Fruit fly (Drosophila melanogaster): Measurements from ENCODE around the gene Cht2.

Cht2 gene

dm6 chr3L:1794943-1795696 lies 39.4 kb upstream of the Cht2 start, which contains the start of the genes alpha-Spec, dlt and Cdc37 (continued):
- TF ChIP-seq CG11762 (GFP tag; optimal IDR thresholded peaks at IDR 0.05; ENCODE audit: insufficient read depth), result no peak
- TF ChIP-seq CG6854 (GFP tag; optimal IDR thresholded peaks at IDR 0.05), result no peak
- no peak for TF ChIP-seq Sox102F (GFP tag; optimal IDR thresholded peaks at IDR 0.05)
- no peak for TF ChIP-seq svp (GFP tag)
- TF ChIP-seq topi (GFP tag; optimal IDR thresholded peaks at IDR 0.05), result no peak
- TF ChIP-seq CG7368 (GFP tag; optimal IDR thresholded peaks at IDR 0.05), result no peak
- TF ChIP-seq fd85E (GFP tag; optimal IDR thresholded peaks at IDR 0.05), result no peak
- TF ChIP-seq CG3919 (GFP tag; optimal IDR thresholded peaks at IDR 0.05), result no peak
- TF ChIP-seq Hr38 (GFP tag; optimal IDR thresholded peaks at IDR 0.05), result no peak
- TF ChIP-seq Ets96B (tag; optimal IDR thresholded peaks at IDR 0.05), result peak; percentile 61
- peak; percentile 49 for TF ChIP-seq dsx (GFP tag; optimal IDR thresholded peaks at IDR 0.05; ENCODE audit: poor library complexity, severe bottlenecking)
- no peak for TF ChIP-seq CG9139 (GFP tag; optimal IDR thresholded peaks at IDR 0.05)
- no peak for TF ChIP-seq CG10631 (GFP tag; optimal IDR thresholded peaks at IDR 0.05)
- TF ChIP-seq CG8632 (GFP tag; optimal IDR thresholded peaks at IDR 0.05), result no peak
- TF ChIP-seq Ets21C (GFP tag; optimal IDR thresholded peaks at IDR 0.05), result no peak
- TF ChIP-seq CG1621 (tag; optimal IDR thresholded peaks at IDR 0.05), result peak; percentile 42
- TF ChIP-seq CG16779 (tag; optimal IDR thresholded peaks at IDR 0.05), result no peak
- no peak for TF ChIP-seq Lpt (GFP tag; optimal IDR thresholded peaks at IDR 0.05)
- TF ChIP-seq CG8119 (GFP tag; IDR thresholded peaks at IDR 0.05), result 0 out of 3 replicates have a peak, but pooled peaks have one; percentile 27
- no peak for TF ChIP-seq dac (GFP tag; optimal IDR thresholded peaks at IDR 0.05)
- TF ChIP-seq OdsH (GFP tag; optimal IDR thresholded peaks at IDR 0.05), result no peak
- TF ChIP-seq fd59A (GFP tag; optimal IDR thresholded peaks at IDR 0.05), result no peak
- no peak for TF ChIP-seq Met (GFP tag; optimal IDR thresholded peaks at IDR 0.05)
- no peak for TF ChIP-seq pdm3 (GFP tag; optimal IDR thresholded peaks at IDR 0.05)
- TF ChIP-seq net (GFP tag; optimal IDR thresholded peaks at IDR 0.05), result no peak
- peak; percentile 70 for TF ChIP-seq Sox14 (GFP tag; optimal IDR thresholded peaks at IDR 0.05)
- TF ChIP-seq lz (GFP tag; optimal IDR thresholded peaks at IDR 0.05), result peak; percentile 35
- no peak for TF ChIP-seq achi (GFP tag; optimal IDR thresholded peaks at IDR 0.05)
- TF ChIP-seq Gug (GFP tag; IDR thresholded peaks at IDR 0.05), result no peak
- no peak for TF ChIP-seq Eip93F (GFP tag; optimal IDR thresholded peaks at IDR 0.05)
- TF ChIP-seq CG31627 (GFP tag; optimal IDR thresholded peaks at IDR 0.05), result peak; percentile 27

DNA sequence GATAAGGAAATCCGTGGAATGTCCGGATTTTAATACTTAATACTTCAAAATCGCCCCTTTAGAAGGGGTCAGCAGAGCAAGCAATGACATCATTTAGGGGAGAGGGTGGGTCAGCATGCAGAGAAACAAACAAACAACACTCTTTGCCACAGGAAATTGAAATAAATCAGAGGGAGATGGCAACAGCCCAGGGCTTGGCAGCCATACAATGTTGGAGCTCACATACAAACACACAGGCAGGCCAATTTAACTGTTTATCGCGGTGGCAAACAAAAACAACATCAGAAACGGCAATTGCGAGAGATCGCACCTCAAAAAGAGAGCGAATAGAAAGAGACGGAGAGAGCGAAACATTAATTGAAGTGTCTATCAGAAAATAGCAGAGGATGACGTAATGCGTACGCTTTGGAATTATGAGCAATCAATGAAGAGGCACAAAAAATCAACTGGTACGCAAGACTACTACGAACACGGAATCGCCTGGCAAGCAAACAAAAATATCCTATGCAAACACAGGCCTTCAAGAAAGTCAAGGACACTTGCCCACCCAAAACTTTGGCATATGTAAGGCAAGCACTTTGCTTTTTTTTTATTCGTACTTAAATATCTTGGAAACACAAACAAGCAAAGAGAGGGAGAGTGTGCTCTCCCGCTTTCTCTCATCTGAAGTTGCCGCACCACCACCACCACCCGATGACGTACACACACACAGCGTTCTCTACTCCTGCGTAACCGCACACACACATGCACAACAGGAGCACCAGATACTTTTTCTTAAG lies 38.6 kb upstream of the Cht2 start:
- TF ChIP-seq dsx (GFP tag; optimal IDR thresholded peaks at IDR 0.05; ENCODE audit: poor library complexity, severe bottlenecking) (peak; percentile 99), CG8319 (GFP tag; optimal IDR thresholded peaks at IDR 0.05) (no peak), fkh (GFP tag; optimal IDR thresholded peaks at IDR 0.05) (peak; percentile 63), eg (GFP tag; IDR thresholded peaks at IDR 0.05) (0 out of 3 replicates have a peak, but pooled peaks have one; percentile 23), svp (GFP tag) (peak; percentile 85), CG4318 (GFP tag; optimal IDR thresholded peaks at IDR 0.05) (no peak), Blimp-1 (GFP tag; optimal IDR thresholded peaks at IDR 0.05) (peak; percentile 50), CG15336 (GFP tag; IDR thresholded peaks at IDR 0.05) (peak; percentile 19; the same call in 1 of the 2 replicates), CG6854 (GFP tag; optimal IDR thresholded peaks at IDR 0.05) (peak; percentile 15), vri (GFP tag; optimal IDR thresholded peaks at IDR 0.05) (peak; percentile 90), ss (GFP tag; optimal IDR thresholded peaks at IDR 0.05) (peak in 1 of 2 experiments; percentile 2), Hr39 (GFP tag; optimal IDR thresholded peaks at IDR 0.05) (no peak), CG8119 (GFP tag; IDR thresholded peaks at IDR 0.05) (peak; percentile 33; the same call in 2 of the 3 replicates), Lpt (GFP tag; optimal IDR thresholded peaks at IDR 0.05) (no peak), CG6163 (GFP tag; IDR thresholded peaks at IDR 0.05) (peak; percentile 56)

All from whole organism, prepupa.